Fruit fly (Drosophila melanogaster) whole organism, prepupa: ENCODE results near the gene wg.

Experiments used
- Blimp-1 ChIP-seq: fragments of 200-800 bp; sonication (Bioruptor generic); optimal IDR thresholded peaks from 3 replicates; lab custom pipeline; 2017; ENCODE audit warnings: missing biosample characterization, missing genetic modification characterization, mild to moderate bottlenecking, moderate library complexity, missing genetic modification reagents
- CG10631 ChIP-seq: fragments of 200-800 bp; sonication (Bioruptor generic); optimal IDR thresholded peaks from 2 replicates; lab custom pipeline; 2016; ENCODE audit warnings: missing biosample characterization, missing genetic modification characterization
- CG10669 ChIP-seq: fragments of 200-800 bp; sonication (Bioruptor generic); optimal IDR thresholded peaks from 3 replicates; lab custom pipeline; 2018; ENCODE audit warnings: missing biosample characterization, mild to moderate bottlenecking, missing genetic modification characterization, moderate library complexity
- CG11294 ChIP-seq: fragments of 200-800 bp; sonication (Bioruptor generic); IDR thresholded peaks from 2 replicates; pipeline ENCODE4 v1.3.6; 2022; ENCODE audit warnings: missing biosample characterization, missing genetic modification characterization
- CG15336 ChIP-seq: fragments of 200-800 bp; sonication (Bioruptor generic); IDR thresholded peaks from 2 replicates; pipeline ENCODE4 v1.3.6; 2022; ENCODE audit warnings: missing biosample characterization, missing genetic modification characterization
- CG16779 ChIP-seq: fragments of 200-800 bp; sonication (Bioruptor generic); optimal IDR thresholded peaks from 3 replicates; lab custom pipeline; 2017; ENCODE audit warnings: missing biosample characterization, mild to moderate bottlenecking, missing genetic modification characterization
- CG3032 ChIP-seq: fragments of 200-800 bp; optimal IDR thresholded peaks from 2 replicates; lab custom pipeline; 2019; ENCODE audit warnings: missing biosample characterization, mild to moderate bottlenecking, missing genetic modification characterization, moderate library complexity
- CG31627 ChIP-seq: fragments of 200-800 bp; sonication (Bioruptor generic); optimal IDR thresholded peaks from 3 replicates; lab custom pipeline; 2016; ENCODE audit warnings: missing biosample characterization, missing genetic modification characterization
- CG32006 ChIP-seq: fragments of 200-800 bp; sonication (Bioruptor generic); optimal IDR thresholded peaks from 3 replicates; lab custom pipeline; 2017; ENCODE audit warnings: missing biosample characterization, mild to moderate bottlenecking, missing genetic modification characterization
- CG3919 ChIP-seq: fragments of 200-800 bp; sonication (Bioruptor generic); optimal IDR thresholded peaks from 3 replicates; lab custom pipeline; 2016; ENCODE audit warnings: missing biosample characterization, missing genetic modification characterization
- CG4318 ChIP-seq: fragments of 200-800 bp; sonication (Bioruptor generic); optimal IDR thresholded peaks from 3 replicates; lab custom pipeline; 2017; ENCODE audit warnings: missing biosample characterization, mild to moderate bottlenecking, missing genetic modification characterization
- CG6163 ChIP-seq: fragments of 200-800 bp; sonication (Bioruptor generic); IDR thresholded peaks from 3 replicates; pipeline ENCODE4 v1.3.6; 2022; ENCODE audit warnings: missing biosample characterization, missing genetic modification characterization
- CG6276 ChIP-seq: fragments of 200-800 bp; sonication (Bioruptor generic); optimal IDR thresholded peaks from 2 replicates; lab custom pipeline; 2017; ENCODE audit warnings: missing biosample characterization, mild to moderate bottlenecking, missing genetic modification characterization
- CG6792 ChIP-seq: fragments of 200-800 bp; sonication (Bioruptor generic); optimal IDR thresholded peaks from 3 replicates; lab custom pipeline; 2016; ENCODE audit warnings: missing biosample characterization, missing genetic modification characterization
- CG8632 ChIP-seq: fragments of 200-800 bp; sonication (Bioruptor generic); optimal IDR thresholded peaks from 3 replicates; lab custom pipeline; 2016; ENCODE audit warnings: missing biosample characterization, missing genetic modification characterization
- CG9139 ChIP-seq: fragments of 200-800 bp; sonication (Bioruptor generic); optimal IDR thresholded peaks from 3 replicates; lab custom pipeline; 2017; ENCODE audit warnings: missing biosample characterization, mild to moderate bottlenecking, missing genetic modification characterization
- Eip78C ChIP-seq: fragments of 200-800 bp; sonication (Bioruptor generic); peaks from one replicate; lab custom pipeline; 2016; ENCODE audit warnings: missing biosample characterization, missing genetic modification characterization
- Ets21C ChIP-seq: fragments of 200-800 bp; sonication (Bioruptor generic); optimal IDR thresholded peaks from 3 replicates; lab custom pipeline; 2016; ENCODE audit warnings: missing biosample characterization, missing genetic modification characterization
- Ets96B ChIP-seq: fragments of 200-800 bp; optimal IDR thresholded peaks from 2 replicates; lab custom pipeline; 2019; ENCODE audit warnings: missing biosample characterization, mild to moderate bottlenecking, missing genetic modification characterization, moderate library complexity
- Hr39 ChIP-seq: fragments of 200-800 bp; sonication (Bioruptor generic); optimal IDR thresholded peaks from 2 replicates; lab custom pipeline; 2016; ENCODE audit warnings: missing biosample characterization, missing genetic modification characterization
- Hr4 ChIP-seq: fragments of 200-800 bp; sonication (Bioruptor generic); optimal IDR thresholded peaks from 3 replicates; lab custom pipeline; 2016; ENCODE audit warnings: missing biosample characterization, missing genetic modification characterization
- Met ChIP-seq: fragments of 200-800 bp; sonication (Bioruptor generic); optimal IDR thresholded peaks from 3 replicates; lab custom pipeline; 2016; ENCODE audit warnings: missing biosample characterization, missing genetic modification characterization
- OdsH ChIP-seq: fragments of 200-800 bp; sonication (Bioruptor generic); optimal IDR thresholded peaks from 3 replicates; lab custom pipeline; 2016; ENCODE audit warnings: missing biosample characterization, missing genetic modification characterization
- Smox ChIP-seq: fragments of 200-800 bp; sonication (Bioruptor generic); optimal IDR thresholded peaks from 3 replicates; lab custom pipeline; 2016; ENCODE audit warnings: missing biosample characterization, missing genetic modification characterization
- Sox102F ChIP-seq: fragments of 200-800 bp; sonication (Bioruptor generic); optimal IDR thresholded peaks from 2 replicates; lab custom pipeline; 2016; ENCODE audit warnings: missing biosample characterization, mild to moderate bottlenecking, missing genetic modification characterization
- Sox14 ChIP-seq: fragments of 200-800 bp; sonication (Bioruptor generic); optimal IDR thresholded peaks from 3 replicates; lab custom pipeline; 2016; ENCODE audit warnings: missing biosample characterization, missing genetic modification characterization
- achi ChIP-seq: fragments of 200-800 bp; sonication (Bioruptor generic); optimal IDR thresholded peaks from 3 replicates; lab custom pipeline; 2016; ENCODE audit warnings: missing biosample characterization, missing genetic modification characterization
- acj6 ChIP-seq: fragments of 200-800 bp; sonication (Bioruptor generic); optimal IDR thresholded peaks from 3 replicates; lab custom pipeline; 2016; ENCODE audit warnings: missing biosample characterization, missing genetic modification characterization
- cyc ChIP-seq: fragments of 200-800 bp; sonication (Bioruptor generic); optimal IDR thresholded peaks from 3 replicates; lab custom pipeline; 2016; ENCODE audit warnings: missing biosample characterization, missing genetic modification characterization
- dsx ChIP-seq: fragments of 200-800 bp; optimal IDR thresholded peaks from 3 replicates; lab custom pipeline; 2019; ENCODE audit warnings: missing biosample characterization, mild to moderate bottlenecking, missing genetic modification characterization, moderate library complexity; ENCODE audit not compliant: poor library complexity, severe bottlenecking
- esn ChIP-seq: fragments of 200-800 bp; sonication (Bioruptor generic); optimal IDR thresholded peaks from 2 replicates; lab custom pipeline; 2016; ENCODE audit warnings: missing biosample characterization, mild to moderate bottlenecking, missing genetic modification characterization, moderate library complexity
- fd59A ChIP-seq: fragments of 200-800 bp; sonication (Bioruptor generic); optimal IDR thresholded peaks from 2 replicates; lab custom pipeline; 2017; ENCODE audit warnings: missing biosample characterization, mild to moderate bottlenecking, missing genetic modification characterization, missing genetic modification reagents
- fd85E ChIP-seq: fragments of 200-800 bp; sonication (Bioruptor generic); optimal IDR thresholded peaks from 3 replicates; lab custom pipeline; 2016; ENCODE audit warnings: missing biosample characterization, missing genetic modification characterization
- fkh ChIP-seq: fragments of 200-800 bp; sonication (Bioruptor generic); optimal IDR thresholded peaks from 3 replicates; lab custom pipeline; 2017; ENCODE audit warnings: missing biosample characterization, mild to moderate bottlenecking, missing genetic modification characterization, moderate library complexity
- lz ChIP-seq: fragments of 200-800 bp; sonication (Bioruptor generic); optimal IDR thresholded peaks from 3 replicates; lab custom pipeline; 2016; ENCODE audit warnings: missing biosample characterization, missing genetic modification characterization
- net ChIP-seq: fragments of 200-800 bp; sonication (Bioruptor generic); optimal IDR thresholded peaks from 3 replicates; lab custom pipeline; 2016; ENCODE audit warnings: missing biosample characterization, missing genetic modification characterization
- pdm3 ChIP-seq: fragments of 200-800 bp; sonication (Bioruptor generic); optimal IDR thresholded peaks from 3 replicates; lab custom pipeline; 2016; ENCODE audit warnings: missing biosample characterization, missing genetic modification characterization
- spab ChIP-seq: fragments of 200-800 bp; sonication (Bioruptor generic); optimal IDR thresholded peaks from 2 replicates; lab custom pipeline; 2017; ENCODE audit warnings: missing biosample characterization, mild to moderate bottlenecking, missing genetic modification characterization, missing genetic modification reagents
- svp ChIP-seq: fragments of 200-800 bp; sonication (Bioruptor generic); peaks from one replicate; lab custom pipeline; 2016; ENCODE audit warnings: missing biosample characterization, missing genetic modification characterization
- vri ChIP-seq: fragments of 200-800 bp; sonication (Bioruptor generic); optimal IDR thresholded peaks from 3 replicates; lab custom pipeline; 2016; ENCODE audit warnings: missing biosample characterization, mild to moderate bottlenecking, missing genetic modification characterization

The wg gene

DNA sequence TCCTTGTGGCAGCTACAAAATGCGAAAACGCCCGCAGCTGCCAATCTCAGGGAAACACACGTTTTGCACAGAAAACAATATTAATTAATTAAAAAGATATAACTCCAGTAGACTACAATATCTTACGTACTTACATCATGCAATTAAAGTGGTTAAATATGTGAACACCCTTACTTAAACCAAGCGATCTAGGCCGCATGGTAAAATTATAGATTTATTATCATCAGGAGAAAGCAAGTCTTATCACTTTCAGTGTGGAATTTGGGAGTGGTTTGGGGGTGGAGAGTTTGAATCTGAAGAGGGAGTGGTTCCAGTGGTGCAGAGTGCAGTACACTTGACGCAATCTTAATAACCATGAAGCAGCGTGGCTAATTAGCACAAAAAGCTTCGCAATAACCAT is 24.8 kb upstream of the wg start:
- TF ChIP-seq Met (GFP tag; lab: Kevin White, UChicago) (peak; percentile 32), CG3032 (tag; lab: Kevin White, UChicago) (peak; percentile 7), Eip78C (GFP tag; lab: Kevin White, UChicago) (peak; percentile 40), Smox (GFP tag; lab: Kevin White, UChicago) (no peak), Hr39 (GFP tag; lab: Kevin White, UChicago) (peak; percentile 2), CG31627 (GFP tag; lab: Kevin White, UChicago) (no peak), svp (peak; percentile 51), Ets96B (tag; lab: Kevin White, UChicago) (peak; percentile 16), CG10669 (GFP tag; lab: Kevin White, UChicago) (peak; percentile 19), CG11294 (GFP tag; lab: Robert Waterston, UW) (no peak), fd59A (GFP tag; lab: Kevin White, UChicago) (no peak)
- TF ChIP-seq, all 60 proteins: peak for 7

DNA sequence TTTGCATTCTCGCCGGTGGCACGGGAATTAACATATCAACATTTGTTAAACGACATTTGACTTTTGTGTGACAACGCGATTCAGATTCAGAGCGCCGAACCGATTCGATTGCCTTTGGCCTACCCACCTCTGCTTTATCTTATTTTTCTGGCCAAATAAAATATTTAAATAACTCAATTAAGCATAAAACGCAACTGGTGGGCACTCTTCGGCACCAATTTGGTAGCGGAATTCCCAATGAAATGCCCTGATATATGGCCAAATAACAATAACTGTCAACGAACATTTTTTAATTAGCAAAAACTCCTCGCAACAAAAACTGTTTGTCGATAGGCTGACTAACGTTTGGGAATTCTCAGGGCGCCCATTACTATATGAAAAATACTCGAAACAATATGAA is 22.8 kb upstream of the wg start:
- TF ChIP-seq CG6276 (GFP tag; lab: Kevin White, UChicago), result no peak
- TF ChIP-seq CG16779 (tag; lab: Kevin White, UChicago), result no peak
- TF ChIP-seq CG3919, result no peak
- TF ChIP-seq lz (GFP tag; lab: Kevin White, UChicago), result no peak
- no peak for TF ChIP-seq Sox14
- no peak for TF ChIP-seq Hr4
- TF ChIP-seq CG10631 (GFP tag; lab: Kevin White, UChicago), result no peak
- no peak for TF ChIP-seq achi
- TF ChIP-seq OdsH (GFP tag; lab: Kevin White, UChicago), result no peak
- TF ChIP-seq dsx, result no peak
- TF ChIP-seq cyc (GFP tag; lab: Kevin White, UChicago), result no peak
- no peak for TF ChIP-seq CG4318
- TF ChIP-seq CG6792 (GFP tag; lab: Kevin White, UChicago), result no peak
- TF ChIP-seq CG6163, result no peak
- no peak for TF ChIP-seq spab (GFP tag; lab: Kevin White, UChicago)
- TF ChIP-seq CG8632 (GFP tag; lab: Kevin White, UChicago), result no peak
- no peak for TF ChIP-seq pdm3 (GFP tag; lab: Kevin White, UChicago)
- no peak for TF ChIP-seq Ets21C (GFP tag; lab: Kevin White, UChicago)
- no peak for TF ChIP-seq CG31627 (GFP tag; lab: Kevin White, UChicago)
- TF ChIP-seq Sox102F, result no peak

DNA sequence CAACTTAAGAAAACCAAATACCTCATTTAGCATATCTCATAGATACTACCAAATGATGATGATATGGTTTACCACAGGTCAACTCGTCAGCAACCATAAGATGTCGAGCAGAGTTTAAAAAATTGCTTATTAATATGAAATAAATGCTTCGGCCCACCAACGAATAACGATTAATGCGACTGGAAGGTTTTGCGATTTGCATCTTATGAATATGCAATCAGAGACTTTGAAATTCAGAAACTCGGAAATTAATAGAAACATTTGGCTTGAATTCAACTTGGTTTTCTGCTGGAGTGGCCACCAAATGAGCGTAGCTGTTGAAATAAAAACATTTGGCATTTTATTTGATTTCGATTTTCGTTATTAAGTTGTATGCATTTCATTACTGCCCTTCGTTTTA is 22.2 kb upstream of the wg start:
- TF ChIP-seq cyc (GFP tag; lab: Kevin White, UChicago) (no peak), fd59A (GFP tag; lab: Kevin White, UChicago) (no peak), CG9139 (GFP tag; lab: Kevin White, UChicago) (no peak), vri (GFP tag; lab: Kevin White, UChicago) (no peak)

DNA sequence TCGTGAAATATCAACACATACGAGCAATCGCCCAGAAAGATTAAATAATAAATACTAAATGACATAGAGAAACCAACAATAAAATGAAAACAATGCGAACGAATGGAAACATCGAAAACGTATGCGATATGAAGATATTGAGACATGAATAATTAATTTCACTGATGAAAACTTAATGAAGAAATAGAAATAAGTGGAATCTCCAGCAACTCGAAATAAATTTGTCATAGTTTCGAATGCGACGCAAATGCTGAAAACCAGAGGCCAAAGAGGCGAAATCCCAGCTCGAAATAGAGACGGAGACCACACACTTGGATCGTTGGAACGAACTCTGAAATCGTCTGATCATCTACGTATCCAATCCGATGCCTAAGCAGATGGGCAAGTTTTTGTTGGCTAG is 21.1 kb upstream of the wg start:
- TF ChIP-seq Hr39 (GFP tag; lab: Kevin White, UChicago) (no peak), net (GFP tag; lab: Kevin White, UChicago) (no peak), CG15336 (GFP tag; lab: Robert Waterston, UW) (no peak), svp (no peak), CG6276 (GFP tag; lab: Kevin White, UChicago) (no peak), OdsH (GFP tag; lab: Kevin White, UChicago) (no peak), fkh (GFP tag; lab: Kevin White, UChicago) (no peak), cyc (GFP tag; lab: Kevin White, UChicago) (no peak), esn (GFP tag; lab: Kevin White, UChicago) (no peak), vri (GFP tag; lab: Kevin White, UChicago) (no peak), CG32006 (no peak), fd85E (GFP tag; lab: Kevin White, UChicago) (no peak), Ets96B (tag; lab: Kevin White, UChicago) (no peak), Sox14 (no peak), acj6 (GFP tag; lab: Kevin White, UChicago) (no peak), Smox (GFP tag; lab: Kevin White, UChicago) (no peak), Blimp-1 (GFP tag; lab: Kevin White, UChicago) (no peak)
- TF ChIP-seq, all 60 proteins: peak for 0
